Fruit fly (Drosophila melanogaster) whole organism, prepupa: Measurements from ENCODE around the gene pr.

Experiments
- CG10669 ChIP-seq: fragments of 200-800 bp; sonication (Bioruptor generic); optimal IDR thresholded peaks from 3 replicates; lab custom pipeline; 2018; ENCODE audit warnings: missing biosample characterization, mild to moderate bottlenecking, missing genetic modification characterization, moderate library complexity
- CG11762 ChIP-seq: fragments of 200-800 bp; sonication (Bioruptor generic); optimal IDR thresholded peaks from 3 replicates; lab custom pipeline; 2016; ENCODE audit warnings: missing biosample characterization, missing genetic modification characterization; ENCODE audit not compliant: insufficient read depth
- CG15336 ChIP-seq: fragments of 200-800 bp; sonication (Bioruptor generic); IDR thresholded peaks from 2 replicates; pipeline ENCODE4 v1.3.6; 2022; ENCODE audit warnings: missing biosample characterization, missing genetic modification characterization
- CG1621 ChIP-seq: fragments of 200-800 bp; sonication (Bioruptor generic); optimal IDR thresholded peaks from 3 replicates; lab custom pipeline; 2018; ENCODE audit warnings: missing biosample characterization, mild to moderate bottlenecking, missing genetic modification characterization
- CG16779 ChIP-seq: fragments of 200-800 bp; sonication (Bioruptor generic); optimal IDR thresholded peaks from 3 replicates; lab custom pipeline; 2017; ENCODE audit warnings: missing biosample characterization, mild to moderate bottlenecking, missing genetic modification characterization
- CG3032 ChIP-seq: fragments of 200-800 bp; optimal IDR thresholded peaks from 2 replicates; lab custom pipeline; 2019; ENCODE audit warnings: missing biosample characterization, mild to moderate bottlenecking, missing genetic modification characterization, moderate library complexity
- CG31627 ChIP-seq: fragments of 200-800 bp; sonication (Bioruptor generic); optimal IDR thresholded peaks from 3 replicates; lab custom pipeline; 2016; ENCODE audit warnings: missing biosample characterization, missing genetic modification characterization
- CG32006 ChIP-seq: fragments of 200-800 bp; sonication (Bioruptor generic); optimal IDR thresholded peaks from 3 replicates; lab custom pipeline; 2017; ENCODE audit warnings: missing biosample characterization, mild to moderate bottlenecking, missing genetic modification characterization
- CG3919 ChIP-seq: fragments of 200-800 bp; sonication (Bioruptor generic); optimal IDR thresholded peaks from 3 replicates; lab custom pipeline; 2016; ENCODE audit warnings: missing biosample characterization, missing genetic modification characterization
- CG4318 ChIP-seq: fragments of 200-800 bp; sonication (Bioruptor generic); optimal IDR thresholded peaks from 3 replicates; lab custom pipeline; 2017; ENCODE audit warnings: missing biosample characterization, mild to moderate bottlenecking, missing genetic modification characterization
- CG6163 ChIP-seq: fragments of 200-800 bp; sonication (Bioruptor generic); IDR thresholded peaks from 3 replicates; pipeline ENCODE4 v1.3.6; 2022; ENCODE audit warnings: missing biosample characterization, missing genetic modification characterization
- CG6276 ChIP-seq: fragments of 200-800 bp; sonication (Bioruptor generic); optimal IDR thresholded peaks from 2 replicates; lab custom pipeline; 2017; ENCODE audit warnings: missing biosample characterization, mild to moderate bottlenecking, missing genetic modification characterization
- CG6808 ChIP-seq: fragments of 200-800 bp; sonication (Bioruptor generic); optimal IDR thresholded peaks from 3 replicates; lab custom pipeline; 2017; ENCODE audit warnings: missing biosample characterization, missing genetic modification characterization, mild to moderate bottlenecking, moderate library complexity, missing genetic modification reagents
- CG6854 ChIP-seq: fragments of 200-800 bp; sonication (Bioruptor generic); optimal IDR thresholded peaks from 2 replicates; lab custom pipeline; 2017; ENCODE audit warnings: missing biosample characterization, mild to moderate bottlenecking, missing genetic modification characterization
- CG7368 ChIP-seq: fragments of 200-800 bp; sonication (Bioruptor generic); optimal IDR thresholded peaks from 3 replicates; lab custom pipeline; 2016; ENCODE audit warnings: missing biosample characterization, missing genetic modification characterization
- CG8119 ChIP-seq: fragments of 200-800 bp; sonication (Bioruptor generic); IDR thresholded peaks from 3 replicates; pipeline ENCODE4 v1.3.6; 2022; ENCODE audit warnings: missing biosample characterization, missing genetic modification characterization
- CG8319 ChIP-seq: fragments of 200-800 bp; sonication (Bioruptor generic); optimal IDR thresholded peaks from 3 replicates; lab custom pipeline; 2016; ENCODE audit warnings: missing biosample characterization, missing genetic modification characterization
- CG8632 ChIP-seq: fragments of 200-800 bp; sonication (Bioruptor generic); optimal IDR thresholded peaks from 3 replicates; lab custom pipeline; 2016; ENCODE audit warnings: missing biosample characterization, missing genetic modification characterization
- Eip78C ChIP-seq: fragments of 200-800 bp; sonication (Bioruptor generic); peaks from one replicate; lab custom pipeline; 2016; ENCODE audit warnings: missing biosample characterization, missing genetic modification characterization
- Eip93F ChIP-seq: fragments of 200-800 bp; sonication (Bioruptor generic); optimal IDR thresholded peaks from 2 replicates; lab custom pipeline; 2016; ENCODE audit warnings: missing biosample characterization, mild to moderate bottlenecking, missing genetic modification characterization
- Ets21C ChIP-seq: fragments of 200-800 bp; sonication (Bioruptor generic); optimal IDR thresholded peaks from 3 replicates; lab custom pipeline; 2016; ENCODE audit warnings: missing biosample characterization, missing genetic modification characterization
- Ets96B ChIP-seq: fragments of 200-800 bp; optimal IDR thresholded peaks from 2 replicates; lab custom pipeline; 2019; ENCODE audit warnings: missing biosample characterization, mild to moderate bottlenecking, missing genetic modification characterization, moderate library complexity
- Gug ChIP-seq: fragments of 200-800 bp; sonication (Bioruptor generic); IDR thresholded peaks from 2 replicates; pipeline ENCODE4 v1.3.6; 2022; ENCODE audit warnings: missing biosample characterization, missing genetic modification characterization
- Hr38 ChIP-seq: sonication (Bioruptor generic); optimal IDR thresholded peaks from 2 replicates; lab custom pipeline; 2016; ENCODE audit warnings: missing biosample characterization, missing genetic modification characterization
- Hr4 ChIP-seq: fragments of 200-800 bp; sonication (Bioruptor generic); optimal IDR thresholded peaks from 3 replicates; lab custom pipeline; 2016; ENCODE audit warnings: missing biosample characterization, missing genetic modification characterization
- Met ChIP-seq: fragments of 200-800 bp; sonication (Bioruptor generic); optimal IDR thresholded peaks from 3 replicates; lab custom pipeline; 2016; ENCODE audit warnings: missing biosample characterization, missing genetic modification characterization
- OdsH ChIP-seq: fragments of 200-800 bp; sonication (Bioruptor generic); optimal IDR thresholded peaks from 3 replicates; lab custom pipeline; 2016; ENCODE audit warnings: missing biosample characterization, missing genetic modification characterization
- Smox ChIP-seq: fragments of 200-800 bp; sonication (Bioruptor generic); optimal IDR thresholded peaks from 3 replicates; lab custom pipeline; 2016; ENCODE audit warnings: missing biosample characterization, missing genetic modification characterization
- Sox102F ChIP-seq: fragments of 200-800 bp; sonication (Bioruptor generic); optimal IDR thresholded peaks from 2 replicates; lab custom pipeline; 2016; ENCODE audit warnings: missing biosample characterization, mild to moderate bottlenecking, missing genetic modification characterization
- achi ChIP-seq: fragments of 200-800 bp; sonication (Bioruptor generic); optimal IDR thresholded peaks from 3 replicates; lab custom pipeline; 2016; ENCODE audit warnings: missing biosample characterization, missing genetic modification characterization
- acj6 ChIP-seq: fragments of 200-800 bp; sonication (Bioruptor generic); optimal IDR thresholded peaks from 3 replicates; lab custom pipeline; 2016; ENCODE audit warnings: missing biosample characterization, missing genetic modification characterization
- cyc ChIP-seq: fragments of 200-800 bp; sonication (Bioruptor generic); optimal IDR thresholded peaks from 3 replicates; lab custom pipeline; 2016; ENCODE audit warnings: missing biosample characterization, missing genetic modification characterization
- dac ChIP-seq: fragments of 200-800 bp; sonication (Bioruptor generic); optimal IDR thresholded peaks from 2 replicates; lab custom pipeline; 2017; ENCODE audit warnings: missing biosample characterization, mild to moderate bottlenecking, missing genetic modification characterization
- dsx ChIP-seq: fragments of 200-800 bp; optimal IDR thresholded peaks from 3 replicates; lab custom pipeline; 2019; ENCODE audit warnings: missing biosample characterization, mild to moderate bottlenecking, missing genetic modification characterization, moderate library complexity; ENCODE audit not compliant: poor library complexity, severe bottlenecking
- eg ChIP-seq: fragments of 200-800 bp; sonication (Bioruptor generic); IDR thresholded peaks from 3 replicates; pipeline ENCODE4 v1.3.6; 2022; ENCODE audit warnings: missing biosample characterization, missing genetic modification characterization
- fd59A ChIP-seq: fragments of 200-800 bp; sonication (Bioruptor generic); optimal IDR thresholded peaks from 2 replicates; lab custom pipeline; 2017; ENCODE audit warnings: missing biosample characterization, mild to moderate bottlenecking, missing genetic modification characterization, missing genetic modification reagents
- fd85E ChIP-seq: fragments of 200-800 bp; sonication (Bioruptor generic); optimal IDR thresholded peaks from 3 replicates; lab custom pipeline; 2016; ENCODE audit warnings: missing biosample characterization, missing genetic modification characterization
- fkh ChIP-seq: fragments of 200-800 bp; sonication (Bioruptor generic); optimal IDR thresholded peaks from 3 replicates; lab custom pipeline; 2017; ENCODE audit warnings: missing biosample characterization, mild to moderate bottlenecking, missing genetic modification characterization, moderate library complexity
- lz ChIP-seq: fragments of 200-800 bp; sonication (Bioruptor generic); optimal IDR thresholded peaks from 3 replicates; lab custom pipeline; 2016; ENCODE audit warnings: missing biosample characterization, missing genetic modification characterization
- net ChIP-seq: fragments of 200-800 bp; sonication (Bioruptor generic); optimal IDR thresholded peaks from 3 replicates; lab custom pipeline; 2016; ENCODE audit warnings: missing biosample characterization, missing genetic modification characterization
- pdm3 ChIP-seq: fragments of 200-800 bp; sonication (Bioruptor generic); optimal IDR thresholded peaks from 3 replicates; lab custom pipeline; 2016; ENCODE audit warnings: missing biosample characterization, missing genetic modification characterization
- salr ChIP-seq, 2 experiments: fragments of 200-800 bp; sonication (Bioruptor generic); optimal IDR thresholded peaks; 3 replicates each; lab custom pipeline; 2016 to 2018; ENCODE audit warnings: missing biosample characterization in 2 of 2, missing genetic modification characterization in 2 of 2, mild to moderate bottlenecking in 1 of 2
- spab ChIP-seq: fragments of 200-800 bp; sonication (Bioruptor generic); optimal IDR thresholded peaks from 2 replicates; lab custom pipeline; 2017; ENCODE audit warnings: missing biosample characterization, mild to moderate bottlenecking, missing genetic modification characterization, missing genetic modification reagents
- svp ChIP-seq: fragments of 200-800 bp; sonication (Bioruptor generic); peaks from one replicate; lab custom pipeline; 2016; ENCODE audit warnings: missing biosample characterization, missing genetic modification characterization
- vri ChIP-seq: fragments of 200-800 bp; sonication (Bioruptor generic); optimal IDR thresholded peaks from 3 replicates; lab custom pipeline; 2016; ENCODE audit warnings: missing biosample characterization, mild to moderate bottlenecking, missing genetic modification characterization

pr gene

DNA sequence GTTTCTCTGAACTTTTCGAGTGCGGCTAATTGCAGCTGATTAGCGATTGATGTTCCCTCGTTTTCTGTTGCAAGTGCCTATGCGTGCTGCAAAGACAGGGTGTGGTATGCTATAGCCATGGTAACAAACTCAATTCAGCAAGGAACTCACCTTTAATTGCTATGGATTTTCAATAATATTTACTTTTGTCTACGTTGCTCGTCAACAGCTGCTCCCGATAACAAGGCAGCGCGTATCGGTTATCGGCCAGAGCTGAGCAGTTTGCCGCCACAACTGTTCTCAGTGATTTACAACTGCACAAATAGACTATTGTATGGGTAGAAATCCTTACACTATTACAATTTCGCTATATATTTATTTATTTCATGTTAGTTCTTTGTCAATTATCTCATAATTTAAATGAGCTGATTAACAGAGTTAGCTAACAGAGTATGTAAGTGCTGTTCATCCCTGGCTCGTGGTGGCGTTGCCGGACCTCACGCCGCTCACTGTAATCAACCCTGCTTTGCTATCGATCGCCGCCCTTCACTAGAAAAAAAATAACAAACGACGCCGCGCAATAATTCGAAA is at the start of gene pr, which contains the start of gene neb (continued):
- TF ChIP-seq spab (GFP tag; lab: Kevin White, UChicago) (no peak), CG6276 (GFP tag; lab: Kevin White, UChicago) (no peak), pdm3 (peak; percentile 67), lz (peak; percentile 45), CG3032 (peak; percentile 25), CG8319 (GFP tag; lab: Kevin White, UChicago) (no peak), eg (peak; percentile 40; the same call in 1 of the 3 replicates), CG7368 (GFP tag; lab: Kevin White, UChicago) (no peak), OdsH (GFP tag; lab: Kevin White, UChicago) (peak; percentile 25)

dm6 chr2L:20121233-20121551 is 45.9 kb upstream of the pr start:
- TF ChIP-seq dsx (GFP tag; lab: Kevin White, UChicago): no peak
- TF ChIP-seq CG1621 (tag; lab: Kevin White, UChicago): no peak
- TF ChIP-seq, all 60 proteins: peak for 0

DNA sequence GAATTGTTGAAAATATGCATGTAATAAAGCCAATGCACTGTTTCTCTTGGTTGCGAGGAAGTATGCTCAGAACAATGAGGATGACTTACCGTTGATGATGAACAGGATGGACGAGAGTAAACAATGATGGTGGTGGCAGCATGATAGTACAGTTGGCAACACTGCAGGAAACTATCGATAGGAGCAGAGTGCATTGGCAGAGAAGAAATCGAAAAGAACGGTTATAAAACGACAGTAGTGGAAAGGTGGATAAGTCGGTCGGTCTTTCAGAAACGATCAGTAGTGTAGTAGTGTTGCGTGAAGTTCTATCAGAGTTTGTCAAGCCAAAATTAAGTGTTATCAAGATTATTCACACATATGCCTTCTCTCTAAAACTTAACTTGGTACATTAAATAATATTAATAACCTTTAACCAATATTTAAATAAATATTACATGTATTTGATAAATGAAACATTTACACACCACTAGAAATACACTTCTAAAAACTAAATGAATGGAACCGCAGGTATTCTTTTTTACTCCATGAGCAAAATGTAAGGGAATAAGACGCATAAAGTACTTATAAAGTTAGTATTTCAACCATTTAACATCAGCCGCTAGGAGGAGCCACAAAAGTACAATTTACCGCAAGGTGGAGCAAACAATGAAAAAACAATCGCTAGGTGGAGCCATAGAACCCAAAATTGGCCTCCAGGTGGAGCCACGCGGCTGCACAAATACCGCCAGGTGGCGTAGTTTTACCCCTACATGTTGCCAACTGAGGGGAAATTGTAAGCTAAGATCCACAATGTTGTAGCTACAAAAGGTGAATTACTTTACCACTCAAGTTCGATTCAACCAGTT is 45.4 kb upstream of the pr start:
- TF ChIP-seq fd59A (GFP tag; lab: Kevin White, UChicago) (peak; percentile 42), Hr38 (GFP tag; lab: Kevin White, UChicago) (no peak), CG6276 (GFP tag; lab: Kevin White, UChicago) (peak; percentile 72), CG32006 (GFP tag; lab: Kevin White, UChicago) (peak; percentile 70), Gug (peak; percentile 54), dsx (GFP tag; lab: Kevin White, UChicago) (peak; percentile 52), CG1621 (tag; lab: Kevin White, UChicago) (peak; percentile 7), Ets96B (tag; lab: Kevin White, UChicago) (peak; percentile 49), CG3919 (GFP tag; lab: Kevin White, UChicago) (peak; percentile 66), Smox (GFP tag; lab: Kevin White, UChicago) (peak; percentile 30), salr (GFP tag; optimal IDR thresholded peaks at IDR 0.05; lab: Kevin White, UChicago) (peak; percentile 56 to 70), CG6808 (GFP tag; lab: Kevin White, UChicago) (peak; percentile 60), CG6854 (GFP tag; lab: Kevin White, UChicago) (no peak), CG7368 (GFP tag; lab: Kevin White, UChicago) (no peak), Met (peak; percentile 39), CG6163 (GFP tag; lab: Robert Waterston, UW) (peak; percentile 49), CG8319 (GFP tag; lab: Kevin White, UChicago) (no peak), CG10669 (GFP tag; lab: Kevin White, UChicago) (peak; percentile 49), CG16779 (tag; lab: Kevin White, UChicago) (peak; percentile 20), acj6 (peak; percentile 53), eg (peak; percentile 61; the same call in 2 of the 3 replicates), dac (GFP tag; lab: Kevin White, UChicago) (peak; percentile 26), CG8632 (GFP tag; lab: Kevin White, UChicago) (peak; percentile 27), fkh (GFP tag; lab: Kevin White, UChicago) (no peak), achi (GFP tag; lab: Kevin White, UChicago) (peak; percentile 35), CG4318 (GFP tag; lab: Kevin White, UChicago) (peak; percentile 53), CG11762 (GFP tag; lab: Kevin White, UChicago) (peak; percentile 12), CG15336 (no peak), CG8119 (peak; percentile 80; the same call in 2 of the 3 replicates), net (peak; percentile 62), Eip78C (GFP tag; lab: Kevin White, UChicago) (peak; percentile 89), Sox102F (GFP tag; lab: Kevin White, UChicago) (peak; percentile 64), Eip93F (GFP tag; lab: Kevin White, UChicago) (no peak), vri (GFP tag; lab: Kevin White, UChicago) (peak; percentile 27), Ets21C (no peak), cyc (GFP tag; lab: Kevin White, UChicago) (peak; percentile 86), svp (GFP tag; lab: Kevin White, UChicago) (peak; percentile 79), CG31627 (GFP tag; lab: Kevin White, UChicago) (peak; percentile 85), fd85E (GFP tag; lab: Kevin White, UChicago) (no peak), Hr4 (peak; percentile 45)
